Fruit fly (Drosophila melanogaster): Measurements from ENCODE around the gene CG10237.

Gene CG10237

DNA sequence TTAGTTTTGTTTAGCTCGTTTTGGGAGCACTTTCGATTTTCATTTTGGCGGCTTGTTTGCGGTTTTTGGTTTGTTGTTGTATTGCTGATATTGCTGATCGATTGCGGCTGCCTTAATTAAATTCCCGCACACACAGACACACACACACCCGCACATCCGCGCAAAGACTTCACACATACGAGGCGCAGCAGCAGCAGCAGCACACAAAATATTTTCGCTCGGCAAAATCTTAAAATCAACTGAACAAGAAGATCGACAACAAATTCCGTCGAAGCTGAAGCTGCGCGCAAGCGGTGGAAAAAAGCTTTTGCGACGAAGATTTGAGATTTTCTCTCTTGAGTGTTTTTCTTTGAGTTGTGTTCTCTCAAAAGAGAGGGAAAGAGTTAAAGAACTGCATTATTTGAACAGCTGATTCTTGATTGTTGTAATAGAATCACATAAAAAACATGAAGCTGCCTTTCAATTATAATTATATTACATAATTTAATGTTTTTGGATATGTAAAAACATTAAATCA, 28.2 kb downstream of the CG10237 start:
- TF ChIP-seq CG2199 (GFP tag; IDR thresholded peaks at IDR 0.05) (0 out of 3 replicates have a peak, but pooled peaks have one; percentile 19), ato (GFP tag; IDR thresholded peaks at IDR 0.05; ENCODE audit: partially characterized antibody) (no peak), CG4617 (GFP tag; optimal IDR thresholded peaks at IDR 0.05; ENCODE audit: borderline replicate concordance) (no peak), Max (GFP tag; optimal IDR thresholded peaks at IDR 0.05) (no peak), danr (GFP tag; IDR thresholded peaks at IDR 0.05) (no peak), CG17385 (GFP tag; optimal IDR thresholded peaks at IDR 0.05) (no peak), dysf (GFP tag; IDR thresholded peaks at IDR 0.05) (no peak), al (GFP tag; IDR thresholded peaks at IDR 0.05) (no peak), Deaf1 (tag; optimal IDR thresholded peaks at IDR 0.05) (peak; percentile 9), pum (GFP tag; optimal IDR thresholded peaks at IDR 0.05) (no peak), CG34376 (GFP tag; optimal IDR thresholded peaks at IDR 0.05) (peak; percentile 11), CG4282 (GFP tag; optimal IDR thresholded peaks at IDR 0.05) (no peak), CG10209 (GFP tag; optimal IDR thresholded peaks at IDR 0.05) (no peak), Adf1 (GFP tag; IDR thresholded peaks at IDR 0.05) (peak; percentile 26; the same call in 1 of the 2 replicates), tna (GFP tag; IDR thresholded peaks at IDR 0.05; ENCODE audit: partially characterized antibody) (no peak), CG10543 (GFP tag; optimal IDR thresholded peaks at IDR 0.05) (peak; percentile 4), dmrt99B (tag; optimal IDR thresholded peaks at IDR 0.05) (no peak), grau (tag; optimal IDR thresholded peaks at IDR 0.05) (no peak), CG7745 (tag; optimal IDR thresholded peaks at IDR 0.05) (no peak), CG13296 (GFP tag; optimal IDR thresholded peaks at IDR 0.05) (peak; percentile 8), CG13287 (GFP tag; IDR thresholded peaks at IDR 0.05; ENCODE audit: partially characterized antibody) (peak; percentile 20; the same call in 1 of the 2 replicates), Fer2 (tag; optimal IDR thresholded peaks at IDR 0.05) (no peak), sc (optimal IDR thresholded peaks at IDR 0.05) (no peak), sc (GFP tag; optimal IDR thresholded peaks at IDR 0.05) (no peak), slp2 (GFP tag; optimal IDR thresholded peaks at IDR 0.05) (no peak), pros (GFP tag; optimal IDR thresholded peaks at IDR 0.05) (no peak), rib (GFP tag; IDR thresholded peaks at IDR 0.05) (no peak), MESR4 (GFP tag; optimal IDR thresholded peaks at IDR 0.05) (no peak), Poxn (GFP tag; IDR thresholded peaks at IDR 0.05) (no peak), nau (GFP tag; optimal IDR thresholded peaks at IDR 0.05) (no peak), CG32772 (GFP tag; IDR thresholded peaks at IDR 0.05) (no peak), CrebB (tag; optimal IDR thresholded peaks at IDR 0.05) (no peak), Med (GFP tag) (peak; percentile 33), sug (tag; optimal IDR thresholded peaks at IDR 0.05) (no peak), CHES-1-like (GFP tag; optimal IDR thresholded peaks at IDR 0.05) (no peak), CG17568 (GFP tag; optimal IDR thresholded peaks at IDR 0.05) (peak; percentile 3), tio (GFP tag; optimal IDR thresholded peaks at IDR 0.05) (no peak), H15 (GFP tag; IDR thresholded peaks at IDR 0.05) (no peak), Gug (GFP tag; IDR thresholded peaks at IDR 0.05) (no peak), cg (GFP tag; optimal IDR thresholded peaks at IDR 0.05) (peak; percentile 34), Trl (optimal IDR thresholded peaks at IDR 0.05) (peak; percentile 19 to 34), Trl (GFP tag; optimal IDR thresholded peaks at IDR 0.05) (no peak), lov (optimal IDR thresholded peaks at IDR 0.05) (no peak), lov (GFP tag; IDR thresholded peaks at IDR 0.05) (no peak), Jarid2 (GFP tag; optimal IDR thresholded peaks at IDR 0.05) (peak; percentile 17), CG15073 (GFP tag; optimal IDR thresholded peaks at IDR 0.05) (no peak), inv (GFP tag; IDR thresholded peaks at IDR 0.05; ENCODE audit: partially characterized antibody) (no peak), chinmo (GFP tag; IDR thresholded peaks at IDR 0.05; ENCODE audit: partially characterized antibody) (peak; percentile 66; the same call in 3 of the 4 replicates), z (GFP tag; IDR thresholded peaks at IDR 0.05) (peak; percentile 93), sd (tag; optimal IDR thresholded peaks at IDR 0.05) (peak; percentile 61), kay (GFP tag; optimal IDR thresholded peaks at IDR 0.05) (no peak)
